Worm (Caenorhabditis elegans) whole organism, L4/young adult: ENCODE measurements around the gene K12H4.2.

Experiments
- W03F9.2 ChIP-seq: fragments of 150-350 bp; optimal IDR thresholded peaks from 2 replicates; lab custom pipeline; 2014; ENCODE audit warnings: missing biosample characterization, missing genetic modification characterization
- dao-5 ChIP-seq: sonication (generic microtip); optimal IDR thresholded peaks from 2 replicates; lab custom pipeline; 2016; ENCODE audit warnings: missing genotype, missing genetic modification characterization, moderate library complexity, missing compliant biosample characterization
- him-1 ChIP-seq: sonication (generic microtip); optimal IDR thresholded peaks from 2 replicates; lab custom pipeline; 2016; ENCODE audit warnings: missing genotype, missing genetic modification reagents, missing genetic modification characterization, missing compliant biosample characterization

K12H4.2 gene

ce11 chrIII:8067798-8068197 lies 20.3 kb downstream of the K12H4.2 start:
- TF ChIP-seq him-1 (tag; lab: Kevin White, UChicago) (no peak), W03F9.2 (tag; lab: Kevin White, UChicago) (no peak)

DNA sequence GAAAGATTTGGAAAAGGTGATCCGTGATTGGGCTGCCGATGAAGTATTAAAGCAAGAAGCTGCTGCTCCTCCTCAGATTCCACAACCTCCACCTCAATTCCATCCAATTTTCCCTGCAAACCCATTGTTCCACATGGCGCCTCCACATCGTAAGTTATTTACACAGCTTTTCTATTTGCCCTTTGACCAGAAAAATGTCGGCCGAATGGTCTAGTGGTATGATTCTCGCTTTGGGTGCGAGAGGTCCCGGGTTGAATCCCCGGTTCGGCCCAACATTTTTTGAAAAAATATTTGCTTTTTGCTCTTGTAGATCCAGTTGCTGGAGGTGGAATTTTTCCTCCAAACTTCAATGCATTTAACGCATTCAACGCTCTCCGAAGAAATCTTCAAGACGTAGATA lies 21.7 kb downstream of the K12H4.2 start:
- no peak for TF ChIP-seq him-1 (tag; lab: Kevin White, UChicago)

DNA sequence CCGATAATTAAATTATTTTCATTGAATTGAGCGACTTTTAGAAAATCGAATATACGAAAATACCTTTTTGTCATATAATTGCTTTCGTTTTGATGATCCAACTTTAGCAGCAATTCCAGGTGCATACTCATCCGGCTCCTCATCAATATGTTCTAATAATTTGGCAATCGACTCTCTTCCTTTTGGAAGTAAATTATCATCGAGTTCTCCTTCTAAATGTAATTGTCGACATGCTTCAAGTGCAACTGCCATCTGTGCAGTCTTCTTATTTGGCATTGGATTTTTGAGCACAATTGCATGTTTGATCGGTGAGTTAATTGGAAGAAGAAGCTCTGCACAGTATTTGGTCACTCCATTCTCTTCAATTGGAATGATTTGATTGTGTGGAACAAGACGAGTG lies 29.7 kb downstream of the K12H4.2 start:
- TF ChIP-seq W03F9.2 (tag; lab: Kevin White, UChicago): no peak
- TF ChIP-seq him-1 (tag; lab: Kevin White, UChicago): no peak
- no peak for TF ChIP-seq dao-5

ce11 chrIII:8080165-8080738 lies 32.7 kb downstream of the K12H4.2 start, which contains the start of the genes dcr-1 and apc-2:
Gene dcr-1, minus strand, starts transcription at chrIII:8080281.
Gene apc-2, plus strand, starts transcription at chrIII:8080629.
- TF ChIP-seq him-1 (tag; lab: Kevin White, UChicago): no peak
- no peak for TF ChIP-seq dao-5
- TF ChIP-seq W03F9.2 (tag; lab: Kevin White, UChicago): no peak

- TF ChIP-seq W03F9.2 (tag; lab: Kevin White, UChicago) (peak; percentile 77), him-1 (tag; lab: Kevin White, UChicago) (no peak)
Measured at ce11 chrIII:8085355-8085754, 37.8 kb downstream of the K12H4.2 start, which contains the start of the genes K06H7.7 and grp-1. Gene K06H7.7, minus strand, starts transcription at chrIII:8085475. Gene grp-1, plus strand, starts transcription at chrIII:8085705.

DNA sequence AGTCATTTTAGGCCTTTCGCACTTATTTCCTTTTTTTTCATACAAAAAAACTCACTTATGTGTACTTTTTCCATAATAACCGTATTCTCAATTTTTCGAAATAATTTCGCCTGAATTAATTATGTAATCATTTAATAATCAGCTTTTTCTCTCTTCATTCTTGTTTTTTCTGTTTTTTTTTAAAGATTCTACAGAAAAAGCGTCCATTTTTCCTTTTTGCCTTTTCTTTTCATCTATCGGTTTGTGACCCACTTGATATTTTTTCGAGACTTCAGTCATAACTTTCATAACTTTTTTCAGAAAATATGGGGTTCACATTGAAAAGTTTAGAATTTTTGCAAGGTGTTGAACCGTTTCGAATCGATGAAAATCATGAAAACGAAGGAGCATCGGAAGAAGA lies 40.7 kb downstream of the K12H4.2 start, which contains the start of gene vms-1:
Gene vms-1 (plus strand): TSS at position 301 of the 400 bp plus-strand sequence.
- TF ChIP-seq dao-5 (no peak), W03F9.2 (tag; lab: Kevin White, UChicago) (no peak), him-1 (tag; lab: Kevin White, UChicago) (no peak)

DNA sequence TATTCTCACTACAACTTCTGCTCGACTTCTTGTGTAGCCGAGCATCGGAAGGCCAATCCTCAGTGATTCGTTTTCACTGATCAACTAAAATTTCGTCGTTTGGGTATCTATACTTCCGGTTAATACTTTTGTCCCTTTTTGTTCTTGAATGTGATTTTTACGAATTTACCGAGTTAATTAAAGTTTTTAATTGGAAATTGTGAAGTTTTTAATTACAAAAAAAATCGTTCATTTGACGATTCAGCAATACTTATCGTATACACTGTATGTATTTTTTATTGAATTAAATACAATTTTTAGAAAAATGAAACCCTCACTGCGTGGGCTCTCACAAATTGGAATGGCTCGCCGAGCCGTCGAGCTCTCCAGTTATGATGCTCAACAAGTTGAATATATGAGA lies 43.9 kb downstream of the K12H4.2 start, which contains the start of gene idi-1:
Gene idi-1 (plus strand): TSS at position 301 of the 400 bp plus-strand sequence.
- TF ChIP-seq him-1 (tag; lab: Kevin White, UChicago): no peak
- no peak for TF ChIP-seq W03F9.2 (tag; lab: Kevin White, UChicago)
- TF ChIP-seq dao-5: no peak

DNA sequence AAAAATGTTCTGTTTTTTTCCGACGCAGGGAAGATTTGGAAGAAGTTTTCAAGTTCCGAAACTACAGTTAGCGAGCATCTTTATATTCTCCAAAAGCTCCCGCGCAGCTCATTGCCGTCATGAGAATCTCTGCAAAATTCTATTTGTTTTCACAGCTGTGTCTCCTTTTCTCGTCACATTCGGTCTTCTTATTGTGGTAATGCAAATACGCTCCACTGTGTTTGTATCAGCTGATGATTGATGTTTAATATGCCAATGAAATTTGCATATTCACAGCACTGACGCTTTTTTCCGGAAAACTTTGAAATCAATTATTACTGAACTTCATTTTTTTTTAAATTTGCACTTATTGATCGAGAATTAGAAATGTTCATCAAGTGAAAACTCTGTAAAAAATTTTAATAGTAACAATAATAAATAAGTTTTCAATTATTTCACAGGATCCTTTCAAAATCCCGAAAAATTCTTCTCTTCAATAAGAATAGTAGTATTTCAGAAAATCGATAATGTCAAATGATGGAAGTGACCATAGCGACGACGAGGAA lies 45.6 kb downstream of the K12H4.2 start, which contains the start of gene K06H7.2:
Gene K06H7.2 (plus strand): TSS at position 495 of the 545 bp plus-strand sequence.
- TF ChIP-seq dao-5: no peak
- peak; percentile 15 for TF ChIP-seq W03F9.2 (tag; lab: Kevin White, UChicago)
